Fruit fly (Drosophila melanogaster): ENCODE data around the gene Trf.

Gene Trf

DNA sequence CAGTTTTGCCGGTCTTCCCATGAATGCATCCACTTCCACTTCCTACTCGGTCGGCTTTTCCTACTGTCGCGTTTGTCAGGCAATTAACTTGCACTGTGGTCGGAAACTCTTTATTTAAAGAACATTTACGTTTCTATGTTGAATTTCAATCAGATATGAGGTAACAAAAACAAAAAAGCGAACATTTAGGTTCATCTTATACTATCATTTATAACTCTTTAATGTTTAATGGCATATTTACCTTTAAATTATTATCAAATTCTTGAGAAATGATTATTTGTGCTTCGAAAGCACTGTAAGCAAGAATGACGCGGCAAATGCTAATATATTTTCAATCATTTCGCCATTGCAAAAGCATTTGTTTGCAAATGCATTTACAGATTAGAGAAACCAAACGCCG lies 38.9 kb upstream of the Trf start:
- no peak for TF ChIP-seq fd96Ca (GFP tag; IDR thresholded peaks at IDR 0.05)
- TF ChIP-seq rn (GFP tag; IDR thresholded peaks at IDR 0.05) = no peak
- no peak for TF ChIP-seq CG34367 (tag; optimal IDR thresholded peaks at IDR 0.05)
- peak; percentile 55; the same call in 1 of the 3 replicates for TF ChIP-seq CG4496 (GFP tag; IDR thresholded peaks at IDR 0.05)
- no peak for TF ChIP-seq gl (tag; optimal IDR thresholded peaks at IDR 0.05)
- TF ChIP-seq CG8159 (tag; optimal IDR thresholded peaks at IDR 0.05) = no peak
- TF ChIP-seq Pif1A (GFP tag; optimal IDR thresholded peaks at IDR 0.05) = peak; percentile 18
- no peak for TF ChIP-seq CG13204 (GFP tag; optimal IDR thresholded peaks at IDR 0.05)
- no peak for TF ChIP-seq Ets98B (GFP tag; IDR thresholded peaks at IDR 0.05)
- no peak for TF ChIP-seq EcR (GFP tag; optimal IDR thresholded peaks at IDR 0.05)
- TF ChIP-seq D1 (tag; optimal IDR thresholded peaks at IDR 0.05) = no peak
- TF ChIP-seq CG12605 (GFP tag; IDR thresholded peaks at IDR 0.05) = 0 out of 2 replicates have a peak, but pooled peaks have one; percentile 16
- TF ChIP-seq CG32121 (GFP tag; IDR thresholded peaks at IDR 0.05) = peak; percentile 37; the same call in 1 of the 2 replicates
- peak; percentile 28 for TF ChIP-seq CG8301 (tag; optimal IDR thresholded peaks at IDR 0.05)
- TF ChIP-seq Snoo (tag; optimal IDR thresholded peaks at IDR 0.05) = no peak
- TF ChIP-seq CG10348 (GFP tag; IDR thresholded peaks at IDR 0.05) = no peak
- TF ChIP-seq CG15710 (tag; optimal IDR thresholded peaks at IDR 0.05) = no peak
- TF ChIP-seq CG14655 (GFP tag; optimal IDR thresholded peaks at IDR 0.05) = no peak
- no peak for TF ChIP-seq CG9948 (tag; optimal IDR thresholded peaks at IDR 0.05)
- TF ChIP-seq CG17806 (tag; optimal IDR thresholded peaks at IDR 0.05) = peak; percentile 6
- TF ChIP-seq Pif1B (GFP tag; optimal IDR thresholded peaks at IDR 0.05) = no peak

- TF ChIP-seq Ets98B (GFP tag; IDR thresholded peaks at IDR 0.05) (peak; percentile 82), CG10348 (GFP tag; IDR thresholded peaks at IDR 0.05) (no peak), CG8159 (tag; optimal IDR thresholded peaks at IDR 0.05) (peak; percentile 52), EcR (GFP tag; optimal IDR thresholded peaks at IDR 0.05) (no peak), Snoo (tag; optimal IDR thresholded peaks at IDR 0.05) (no peak), CG9948 (tag; optimal IDR thresholded peaks at IDR 0.05) (peak; percentile 61), CG4496 (GFP tag; IDR thresholded peaks at IDR 0.05) (peak; percentile 79), CG32121 (GFP tag; IDR thresholded peaks at IDR 0.05) (peak; percentile 83), CG8301 (tag; optimal IDR thresholded peaks at IDR 0.05) (peak; percentile 77), CG34367 (tag; optimal IDR thresholded peaks at IDR 0.05) (peak; percentile 35), CG17806 (tag; optimal IDR thresholded peaks at IDR 0.05) (peak; percentile 53), CG13204 (GFP tag; optimal IDR thresholded peaks at IDR 0.05) (no peak), CG14655 (GFP tag; optimal IDR thresholded peaks at IDR 0.05) (no peak), fd96Ca (GFP tag; IDR thresholded peaks at IDR 0.05) (peak; percentile 75), rn (GFP tag; IDR thresholded peaks at IDR 0.05) (0 out of 2 replicates have a peak, but pooled peaks have one; percentile 13), CG12605 (GFP tag; IDR thresholded peaks at IDR 0.05) (peak; percentile 80), gl (tag; optimal IDR thresholded peaks at IDR 0.05) (peak; percentile 8), D1 (tag; optimal IDR thresholded peaks at IDR 0.05) (no peak), Pif1B (GFP tag; optimal IDR thresholded peaks at IDR 0.05) (peak; percentile 18), Pif1A (GFP tag; optimal IDR thresholded peaks at IDR 0.05) (peak; percentile 78), CG15710 (tag; optimal IDR thresholded peaks at IDR 0.05) (peak; percentile 57)
Measured at dm6 chr2L:8034734-8035133, 38.0 kb upstream of the Trf start.

- TF ChIP-seq Snoo (tag; optimal IDR thresholded peaks at IDR 0.05) (no peak), CG13204 (GFP tag; optimal IDR thresholded peaks at IDR 0.05) (no peak), CG4496 (GFP tag; IDR thresholded peaks at IDR 0.05) (no peak), CG17806 (tag; optimal IDR thresholded peaks at IDR 0.05) (no peak), CG10348 (GFP tag; IDR thresholded peaks at IDR 0.05) (no peak), Ets98B (GFP tag; IDR thresholded peaks at IDR 0.05) (no peak), CG32121 (GFP tag; IDR thresholded peaks at IDR 0.05) (no peak), CG9948 (tag; optimal IDR thresholded peaks at IDR 0.05) (no peak), fd96Ca (GFP tag; IDR thresholded peaks at IDR 0.05) (no peak), CG8159 (tag; optimal IDR thresholded peaks at IDR 0.05) (no peak), EcR (GFP tag; optimal IDR thresholded peaks at IDR 0.05) (no peak), gl (tag; optimal IDR thresholded peaks at IDR 0.05) (no peak), Pif1B (GFP tag; optimal IDR thresholded peaks at IDR 0.05) (no peak), rn (GFP tag; IDR thresholded peaks at IDR 0.05) (no peak), CG14655 (GFP tag; optimal IDR thresholded peaks at IDR 0.05) (no peak), D1 (tag; optimal IDR thresholded peaks at IDR 0.05) (no peak), CG12605 (GFP tag; IDR thresholded peaks at IDR 0.05) (no peak), Pif1A (GFP tag; optimal IDR thresholded peaks at IDR 0.05) (no peak), CG34367 (tag; optimal IDR thresholded peaks at IDR 0.05) (no peak), CG15710 (tag; optimal IDR thresholded peaks at IDR 0.05) (no peak)
Measured at dm6 chr2L:8039688-8040087, 33.0 kb upstream of the Trf start, which contains the start of gene CG7367. Gene CG7367 (minus strand): TSS chr2L:8039788.

dm6 chr2L:8040872-8041271 lies 31.8 kb upstream of the Trf start, which contains the start of gene CCDC53:
Gene CCDC53 (plus strand): TSS chr2L:8041106.
- TF ChIP-seq Pif1A (GFP tag; optimal IDR thresholded peaks at IDR 0.05) (no peak), CG10348 (GFP tag; IDR thresholded peaks at IDR 0.05) (no peak), CG14655 (GFP tag; optimal IDR thresholded peaks at IDR 0.05) (no peak), CG17806 (tag; optimal IDR thresholded peaks at IDR 0.05) (no peak), Ets98B (GFP tag; IDR thresholded peaks at IDR 0.05) (no peak), Pif1B (GFP tag; optimal IDR thresholded peaks at IDR 0.05) (no peak), CG8159 (tag; optimal IDR thresholded peaks at IDR 0.05) (no peak)

- TF ChIP-seq CG9948 (tag; optimal IDR thresholded peaks at IDR 0.05) (no peak), CG17806 (tag; optimal IDR thresholded peaks at IDR 0.05) (no peak), EcR (GFP tag; optimal IDR thresholded peaks at IDR 0.05) (no peak), CG12605 (GFP tag; IDR thresholded peaks at IDR 0.05) (no peak; the same call in 1 of the 2 replicates), gl (tag; optimal IDR thresholded peaks at IDR 0.05) (peak; percentile 33), D1 (tag; optimal IDR thresholded peaks at IDR 0.05) (no peak), Pif1A (GFP tag; optimal IDR thresholded peaks at IDR 0.05) (no peak), CG8301 (tag; optimal IDR thresholded peaks at IDR 0.05) (no peak), CG34367 (tag; optimal IDR thresholded peaks at IDR 0.05) (peak; percentile 12), CG15710 (tag; optimal IDR thresholded peaks at IDR 0.05) (peak; percentile 34), rn (GFP tag; IDR thresholded peaks at IDR 0.05) (no peak), CG32121 (GFP tag; IDR thresholded peaks at IDR 0.05) (no peak), CG8159 (tag; optimal IDR thresholded peaks at IDR 0.05) (peak; percentile 18), fd96Ca (GFP tag; IDR thresholded peaks at IDR 0.05) (peak; percentile 34; the same call in 1 of the 3 replicates), CG4496 (GFP tag; IDR thresholded peaks at IDR 0.05) (no peak; the same call in 2 of the 3 replicates), Ets98B (GFP tag; IDR thresholded peaks at IDR 0.05) (peak; percentile 28; the same call in 1 of the 2 replicates), CG10348 (GFP tag; IDR thresholded peaks at IDR 0.05) (no peak), Snoo (tag; optimal IDR thresholded peaks at IDR 0.05) (peak; percentile 6), CG14655 (GFP tag; optimal IDR thresholded peaks at IDR 0.05) (no peak), CG13204 (GFP tag; optimal IDR thresholded peaks at IDR 0.05) (no peak), Pif1B (GFP tag; optimal IDR thresholded peaks at IDR 0.05) (no peak)
Measured at dm6 chr2L:8042645-8043281, 29.9 kb upstream of the Trf start, which contains the start of gene RpL36A. Gene RpL36A (minus strand): TSS chr2L:8042909.

Data from whole organism, pupa.